Worm (Caenorhabditis elegans) whole organism, young adult: Measurements from ENCODE around the gene lron-2.
A peak's percentile ranks its signal among the peaks of the same experiment; 100 is the strongest.

Source experiments
- B0336.3 ChIP-seq: fragments of 200-800 bp; sonication (Bioruptor generic); IDR thresholded peaks from 2 replicates; pipeline ENCODE4 v1.3.6; 2022; ENCODE audit warnings: missing genetic modification characterization, missing compliant biosample characterization
- F23B12.7 ChIP-seq: sonication (generic microtip); optimal IDR thresholded peaks from 2 replicates; lab custom pipeline; 2017; ENCODE audit warnings: missing genetic modification characterization, mild to moderate bottlenecking, missing compliant biosample characterization, antibody characterized with exemption, moderate library complexity; ENCODE audit not compliant: insufficient read depth
- F57A8.1 ChIP-seq: fragments of 200-800 bp; sonication (Bioruptor generic); optimal IDR thresholded peaks from 2 replicates; lab custom pipeline; 2018; ENCODE audit warnings: mild to moderate bottlenecking, missing genetic modification characterization, moderate library complexity, missing compliant biosample characterization
- K11D2.4 ChIP-seq: fragments of 200-800 bp; sonication (Bioruptor generic); IDR thresholded peaks from 2 replicates; pipeline ENCODE4 v1.3.6; 2022; ENCODE audit warnings: missing genetic modification reagents, missing genetic modification characterization, missing compliant biosample characterization
- K12H6.12 ChIP-seq: fragments of 200-800 bp; sonication (Bioruptor generic); optimal IDR thresholded peaks from 2 replicates; lab custom pipeline; 2018; ENCODE audit warnings: mild to moderate bottlenecking, missing genetic modification characterization, missing compliant biosample characterization
- Y53G8AR.9 ChIP-seq: fragments of 200-800 bp; sonication (Bioruptor generic); conservative IDR thresholded peaks from 2 replicates; pipeline ENCODE4 v1.3.6; 2022; ENCODE audit warnings: missing genetic modification reagents, missing genetic modification characterization, missing compliant biosample characterization
- akir-1 ChIP-seq: fragments of 200-800 bp; sonication (Bioruptor generic); optimal IDR thresholded peaks from 2 replicates; lab custom pipeline; 2018; ENCODE audit warnings: mild to moderate bottlenecking, missing genetic modification characterization, moderate library complexity, missing compliant biosample characterization
- ama-1 ChIP-seq, 3 experiments: fragments of 150-350 bp in 1 of 3; sonication (generic microtip) in 2 of 3; optimal IDR thresholded peaks; 2 replicates each; lab custom pipeline; 2014 to 2018; ENCODE audit warnings: missing biosample characterization in 2 of 3, missing genetic modification characterization in 2 of 3, missing genetic modification reagents in 2 of 3
- aptf-2 ChIP-seq: fragments of 200-800 bp; sonication (Bioruptor generic); conservative IDR thresholded peaks from 2 replicates; pipeline ENCODE4 v1.3.6; 2022; ENCODE audit warnings: missing genetic modification reagents, missing genetic modification characterization, missing compliant biosample characterization
- aptf-3 ChIP-seq: fragments of 200-800 bp; sonication (Bioruptor generic); IDR thresholded peaks from 2 replicates; pipeline ENCODE4 v1.3.6; 2022; ENCODE audit warnings: missing genetic modification characterization, missing compliant biosample characterization
- atf-7 ChIP-seq: sonication (generic microtip); optimal IDR thresholded peaks from 2 replicates; lab custom pipeline; 2017; ENCODE audit warnings: mild to moderate bottlenecking, missing genetic modification characterization, missing compliant biosample characterization
- attf-5 ChIP-seq: fragments of 200-800 bp; sonication (Bioruptor generic); optimal IDR thresholded peaks from 2 replicates; lab custom pipeline; 2018; ENCODE audit warnings: mild to moderate bottlenecking, missing genetic modification characterization, missing compliant biosample characterization
- attf-6 ChIP-seq: fragments of 200-800 bp; sonication (Bioruptor generic); IDR thresholded peaks from 2 replicates; pipeline ENCODE4 v1.3.6; 2022; ENCODE audit warnings: missing genetic modification reagents, missing genetic modification characterization, missing compliant biosample characterization
- ceh-100 ChIP-seq: fragments of 200-800 bp; sonication (Bioruptor generic); IDR thresholded peaks from 2 replicates; pipeline ENCODE4 v1.3.6; 2022; ENCODE audit warnings: missing genetic modification reagents, missing genetic modification characterization, missing compliant biosample characterization
- ceh-27 ChIP-seq: fragments of 200-800 bp; sonication (Bioruptor generic); optimal IDR thresholded peaks from 2 replicates; lab custom pipeline; 2018; ENCODE audit warnings: mild to moderate bottlenecking, missing genetic modification characterization, moderate library complexity, missing compliant biosample characterization
- egl-18 ChIP-seq: fragments of 200-800 bp; sonication (Bioruptor generic); IDR thresholded peaks from 2 replicates; pipeline ENCODE4 v1.3.6; 2022; ENCODE audit warnings: missing genetic modification reagents, missing genetic modification characterization, missing compliant biosample characterization
- egrh-3 ChIP-seq: fragments of 200-800 bp; sonication (Bioruptor generic); IDR thresholded peaks from 2 replicates; pipeline ENCODE4 v1.3.6; 2022; ENCODE audit warnings: missing genetic modification reagents, missing genetic modification characterization, missing compliant biosample characterization
- gei-17 ChIP-seq: fragments of 200-800 bp; sonication (Bioruptor generic); optimal IDR thresholded peaks from 2 replicates; lab custom pipeline; 2018; ENCODE audit warnings: mild to moderate bottlenecking, missing genetic modification characterization, missing compliant biosample characterization
- him-1 ChIP-seq: sonication (generic microtip); optimal IDR thresholded peaks from 2 replicates; lab custom pipeline; 2016; ENCODE audit warnings: missing genotype, missing genetic modification reagents, missing genetic modification characterization, missing compliant biosample characterization
- hlh-12 ChIP-seq: sonication (generic microtip); optimal IDR thresholded peaks from 2 replicates; lab custom pipeline; 2016; ENCODE audit warnings: missing genetic modification characterization, missing compliant biosample characterization
- hmg-1.2 ChIP-seq: fragments of 200-800 bp; sonication (Bioruptor generic); IDR thresholded peaks from 2 replicates; pipeline ENCODE4 v1.3.6; 2022; ENCODE audit warnings: missing genetic modification reagents, missing genetic modification characterization, missing compliant biosample characterization
- hrde-1 ChIP-seq: sonication (generic microtip); optimal IDR thresholded peaks from 2 replicates; lab custom pipeline; 2016; ENCODE audit warnings: missing genetic modification characterization, mild to moderate bottlenecking, missing compliant biosample characterization, moderate library complexity, missing genotype, missing genetic modification reagents, borderline replicate concordance
- lag-1 ChIP-seq: fragments of 200-800 bp; sonication (Bioruptor generic); IDR thresholded peaks from 2 replicates; pipeline ENCODE4 v1.3.6; 2022; ENCODE audit warnings: missing genetic modification reagents, missing genetic modification characterization, missing compliant biosample characterization
- lin-54 ChIP-seq: fragments of 200-800 bp; sonication (Bioruptor generic); optimal IDR thresholded peaks from 2 replicates; lab custom pipeline; 2018; ENCODE audit warnings: mild to moderate bottlenecking, missing genetic modification characterization, missing compliant biosample characterization
- lsy-27 ChIP-seq: sonication (generic microtip); optimal IDR thresholded peaks from 2 replicates; lab custom pipeline; 2017; ENCODE audit warnings: missing genetic modification characterization, mild to moderate bottlenecking, missing compliant biosample characterization, antibody characterized with exemption, missing genotype, borderline replicate concordance; ENCODE audit not compliant: insufficient read depth
- madf-3 ChIP-seq: fragments of 200-800 bp; sonication (Bioruptor generic); IDR thresholded peaks from 2 replicates; pipeline ENCODE4 v1.3.6; 2022; ENCODE audit warnings: missing genetic modification reagents, missing genetic modification characterization, missing compliant biosample characterization
- madf-8 ChIP-seq: fragments of 200-800 bp; sonication (Bioruptor generic); conservative IDR thresholded peaks from 2 replicates; pipeline ENCODE4 v1.3.6; 2022; ENCODE audit warnings: missing genetic modification reagents, missing genetic modification characterization, missing compliant biosample characterization
- mes-4 ChIP-seq: sonication (generic microtip); optimal IDR thresholded peaks from 2 replicates; lab custom pipeline; 2016; ENCODE audit warnings: missing genotype, missing genetic modification characterization, missing compliant biosample characterization
- nfya-1 ChIP-seq: sonication (generic microtip); optimal IDR thresholded peaks from 2 replicates; lab custom pipeline; 2017; ENCODE audit warnings: antibody characterized with exemption, missing compliant biosample characterization, missing genetic modification characterization, borderline replicate concordance; ENCODE audit not compliant: insufficient read depth
- nfyb-1 ChIP-seq: fragments of 200-800 bp; sonication (Bioruptor generic); IDR thresholded peaks from 2 replicates; pipeline ENCODE4 v1.3.6; 2022; ENCODE audit warnings: missing genetic modification reagents, missing genetic modification characterization, missing compliant biosample characterization
- nhr-120 ChIP-seq: fragments of 200-800 bp; sonication (Bioruptor generic); IDR thresholded peaks from 2 replicates; pipeline ENCODE4 v1.3.6; 2022; ENCODE audit warnings: missing genetic modification characterization, missing compliant biosample characterization
- nhr-80 ChIP-seq: sonication (generic microtip); optimal IDR thresholded peaks from 2 replicates; lab custom pipeline; 2016; ENCODE audit warnings: missing genetic modification characterization, missing compliant biosample characterization
- pha-4 ChIP-seq: fragments of 150-350 bp; sonication (generic microtip); optimal IDR thresholded peaks from 2 replicates; lab custom pipeline; 2014; ENCODE audit warnings: missing biosample characterization, missing genetic modification reagents, missing genetic modification characterization
- repo-1 ChIP-seq: sonication (generic microtip); optimal IDR thresholded peaks from 2 replicates; lab custom pipeline; 2017; ENCODE audit warnings: mild to moderate bottlenecking, missing genetic modification characterization, missing compliant biosample characterization
- sea-2 ChIP-seq: fragments of 200-800 bp; sonication (Bioruptor generic); IDR thresholded peaks from 2 replicates; pipeline ENCODE4 v1.3.6; 2022; ENCODE audit warnings: missing genetic modification characterization, missing compliant biosample characterization
- snpc-1.1 ChIP-seq: sonication (generic microtip); optimal IDR thresholded peaks from 2 replicates; lab custom pipeline; 2017; ENCODE audit warnings: missing genetic modification characterization, mild to moderate bottlenecking, missing compliant biosample characterization, antibody characterized with exemption, moderate library complexity, missing genotype, missing genetic modification reagents; ENCODE audit not compliant: insufficient read depth
- snpc-3.4 ChIP-seq: sonication (generic microtip); optimal IDR thresholded peaks from 2 replicates; lab custom pipeline; 2017; ENCODE audit warnings: missing genetic modification characterization, mild to moderate bottlenecking, missing compliant biosample characterization, antibody characterized with exemption, moderate library complexity, missing genotype, missing genetic modification reagents
- sptf-2 ChIP-seq: fragments of 200-800 bp; sonication (Bioruptor generic); optimal IDR thresholded peaks from 2 replicates; lab custom pipeline; 2018; ENCODE audit warnings: mild to moderate bottlenecking, missing genetic modification characterization, missing compliant biosample characterization
- tbp1 ChIP-seq: fragments of 200-800 bp; sonication (Bioruptor generic); optimal IDR thresholded peaks from 2 replicates; lab custom pipeline; 2018; ENCODE audit warnings: mild to moderate bottlenecking, missing genetic modification characterization, missing compliant biosample characterization
- tlf-1 ChIP-seq: fragments of 200-800 bp; sonication (Bioruptor generic); optimal IDR thresholded peaks from 2 replicates; lab custom pipeline; 2018; ENCODE audit warnings: mild to moderate bottlenecking, missing genetic modification characterization, missing compliant biosample characterization
- unc-62 ChIP-seq: fragments of 150-350 bp; optimal IDR thresholded peaks from 2 replicates; lab custom pipeline; 2014; ENCODE audit warnings: missing biosample characterization, missing genetic modification reagents, missing genetic modification characterization
- xnd-1 ChIP-seq: sonication (generic microtip); optimal IDR thresholded peaks from 2 replicates; lab custom pipeline; 2016; ENCODE audit warnings: missing genotype, missing genetic modification reagents, missing genetic modification characterization, missing compliant biosample characterization
- zfh-2 ChIP-seq: fragments of 200-800 bp; sonication (Bioruptor generic); conservative IDR thresholded peaks from 2 replicates; pipeline ENCODE4 v1.3.6; 2022; ENCODE audit warnings: missing genetic modification reagents, missing genetic modification characterization, missing compliant biosample characterization
- zim-3 ChIP-seq: sonication (generic microtip); optimal IDR thresholded peaks from 2 replicates; lab custom pipeline; 2017; ENCODE audit warnings: mild to moderate bottlenecking, missing genetic modification characterization, moderate library complexity, missing compliant biosample characterization
- ztf-18 ChIP-seq: sonication (generic microtip); optimal IDR thresholded peaks from 2 replicates; lab custom pipeline; 2016; ENCODE audit warnings: missing genotype, mild to moderate bottlenecking, missing genetic modification characterization, missing compliant biosample characterization
- ztf-22 ChIP-seq: fragments of 200-800 bp; sonication (Bioruptor generic); optimal IDR thresholded peaks from 2 replicates; lab custom pipeline; 2018; ENCODE audit warnings: mild to moderate bottlenecking, missing genetic modification characterization, moderate library complexity, missing compliant biosample characterization
- ztf-25 ChIP-seq: fragments of 200-800 bp; sonication (Bioruptor generic); IDR thresholded peaks from 2 replicates; pipeline ENCODE4 v1.3.6; 2022; ENCODE audit warnings: missing genetic modification reagents, missing genetic modification characterization, missing compliant biosample characterization

The lron-2 gene

DNA sequence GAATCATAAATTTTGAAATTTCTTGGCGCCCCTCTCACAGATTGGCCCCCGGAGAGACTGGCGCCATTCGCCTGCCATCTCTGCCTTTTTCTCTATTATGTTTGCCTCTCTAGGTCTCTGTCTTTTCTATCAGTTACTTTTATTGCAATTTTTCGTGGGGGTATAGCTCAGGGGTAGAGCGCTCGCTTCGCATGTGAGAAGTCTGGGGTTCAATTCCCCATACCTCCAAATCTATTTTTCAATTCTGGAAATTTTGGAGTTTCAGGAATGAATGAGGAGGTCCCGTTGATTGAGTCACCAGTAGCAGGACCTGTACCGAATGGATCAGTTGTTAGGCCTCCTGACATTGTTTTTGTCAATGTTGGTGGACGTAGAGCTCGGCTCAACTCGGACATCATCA lies 30.7 kb upstream of the lron-2 start, which contains the start of gene kvs-3 (continued):
- TF ChIP-seq snpc-3.4 (tag; lab: Kevin White, UChicago) = peak; percentile 89
- TF ChIP-seq akir-1 (GFP tag; lab: Kevin White, UChicago) = no peak
- TF ChIP-seq tlf-1 (GFP tag; lab: Kevin White, UChicago) = no peak
- peak; percentile 78 for TF ChIP-seq K12H6.12 (tag; lab: Kevin White, UChicago)
- peak; percentile 92; the same call in 1 of the 2 replicates for TF ChIP-seq nhr-120 (GFP tag; lab: Robert Waterston, UW)
- no peak for TF ChIP-seq aptf-3
- TF ChIP-seq egrh-3 (GFP tag; lab: Robert Waterston, UW) = peak; percentile 44; the same call in 1 of the 2 replicates
- TF ChIP-seq hmg-1.2 (GFP tag; lab: Robert Waterston, UW) = peak; percentile 80
- TF ChIP-seq F23B12.7 (tag; lab: Kevin White, UChicago) = peak; percentile 62
- TF ChIP-seq madf-8 (GFP tag; lab: Robert Waterston, UW) = no peak
- peak; percentile 92 for TF ChIP-seq sptf-2 (GFP tag; lab: Kevin White, UChicago)
- TF ChIP-seq egl-18 (GFP tag; lab: Robert Waterston, UW) = peak; percentile 75; the same call in 1 of the 2 replicates
- peak; percentile 77 for TF ChIP-seq ceh-27
- TF ChIP-seq attf-5 (GFP tag; lab: Kevin White, UChicago) = peak; percentile 79
- TF ChIP-seq tbp1 (GFP tag; lab: Kevin White, UChicago) = peak; percentile 97
- peak; percentile 83 for TF ChIP-seq hrde-1 (tag; lab: Kevin White, UChicago)
- peak; percentile 91 for TF ChIP-seq ztf-25
- peak; percentile 78 for TF ChIP-seq madf-3 (GFP tag; lab: Robert Waterston, UW)
- TF ChIP-seq repo-1 = peak; percentile 82
- peak; percentile 63 for TF ChIP-seq ceh-100 (GFP tag; lab: Robert Waterston, UW)
- peak; percentile 71 for TF ChIP-seq lin-54 (GFP tag; lab: Kevin White, UChicago)
- peak; percentile 66 for TF ChIP-seq mes-4 (tag; lab: Kevin White, UChicago)
- TF ChIP-seq nhr-80 (tag; lab: Kevin White, UChicago) = no peak
- TF ChIP-seq pha-4 = no peak
- no peak for TF ChIP-seq zfh-2 (GFP tag; lab: Robert Waterston, UW)
- TF ChIP-seq B0336.3 = no peak
- TF ChIP-seq xnd-1 (tag; lab: Kevin White, UChicago) = no peak
- no peak for TF ChIP-seq unc-62 (GFP tag; lab: Kevin White, UChicago)
- TF ChIP-seq lsy-27 = peak; percentile 34
- TF ChIP-seq gei-17 (GFP tag; lab: Kevin White, UChicago) = no peak
- peak; percentile 95 for TF ChIP-seq F57A8.1 (GFP tag; lab: Kevin White, UChicago)
- no peak for TF ChIP-seq ztf-22
- TF ChIP-seq hlh-12 (tag; lab: Kevin White, UChicago) = peak; percentile 50
- TF ChIP-seq K11D2.4 (GFP tag; lab: Robert Waterston, UW) = peak; percentile 67
- peak; percentile 51 for TF ChIP-seq atf-7 (tag; lab: Kevin White, UChicago)
- TF ChIP-seq sea-2 (GFP tag; lab: Robert Waterston, UW) = 0 out of 2 replicates have a peak, but pooled peaks have one; percentile 70
- peak; percentile 55 for TF ChIP-seq snpc-1.1
- peak; percentile 84 for TF ChIP-seq ztf-18 (tag; lab: Kevin White, UChicago)
- no peak for TF ChIP-seq ama-1 (optimal IDR thresholded peaks at IDR 0.05; lab: Kevin White, UChicago)
- TF ChIP-seq ama-1 (GFP tag; optimal IDR thresholded peaks at IDR 0.05; lab: Kevin White, UChicago) = peak; percentile 67 to 68
- TF ChIP-seq him-1 (tag; lab: Kevin White, UChicago) = peak; percentile 90
- 0 out of 2 replicates have a peak, but pooled peaks have one; percentile 39 for TF ChIP-seq lag-1 (GFP tag; lab: Robert Waterston, UW)
- TF ChIP-seq nfyb-1 (GFP tag; lab: Robert Waterston, UW) = peak; percentile 92
- no peak for TF ChIP-seq aptf-2 (GFP tag; lab: Robert Waterston, UW)
- TF ChIP-seq nfya-1 (tag; lab: Kevin White, UChicago) = no peak
- peak; percentile 1 for TF ChIP-seq attf-6 (GFP tag; lab: Robert Waterston, UW)
- TF ChIP-seq zim-3 (tag; lab: Kevin White, UChicago) = no peak
- TF ChIP-seq Y53G8AR.9 (GFP tag; lab: Robert Waterston, UW) = peak; percentile 83
